Fruit fly (Drosophila melanogaster): Measurements from ENCODE around the gene CG7888.

The CG7888 gene

dm6 chr3L:11053843-11054242 is at the start of gene CG7888:
CG7888 (plus strand) TSS chr3L:11054035.
- no peak for TF ChIP-seq C15 (GFP tag; IDR thresholded peaks at IDR 0.05)
- no peak for TF ChIP-seq CG31441 (GFP tag; IDR thresholded peaks at IDR 0.05)
- TF ChIP-seq CG15514 (GFP tag; optimal IDR thresholded peaks at IDR 0.05): peak; percentile 18
- TF ChIP-seq E2f1 (GFP tag; IDR thresholded peaks at IDR 0.05): no peak
- no peak for TF ChIP-seq CG8290 (GFP tag; optimal IDR thresholded peaks at IDR 0.05)
- TF ChIP-seq CG8290 (tag; optimal IDR thresholded peaks at IDR 0.05): peak in 1 of 2 experiments; percentile 46
- TF ChIP-seq CG11560 (tag; IDR thresholded peaks at IDR 0.05): no peak
- peak; percentile 13 for TF ChIP-seq CG15269 (tag; optimal IDR thresholded peaks at IDR 0.05)
- no peak for TF ChIP-seq CG7786 (GFP tag; optimal IDR thresholded peaks at IDR 0.05)
- no peak for TF ChIP-seq CG15696 (tag; optimal IDR thresholded peaks at IDR 0.05)
- TF ChIP-seq inv (GFP tag; IDR thresholded peaks at IDR 0.05; ENCODE audit: partially characterized antibody): no peak
- no peak for TF ChIP-seq sc (optimal IDR thresholded peaks at IDR 0.05)
- TF ChIP-seq sc (GFP tag; optimal IDR thresholded peaks at IDR 0.05): no peak
- no peak for TF ChIP-seq Max (GFP tag; optimal IDR thresholded peaks at IDR 0.05)
- TF ChIP-seq BEAF-32 (GFP tag; optimal IDR thresholded peaks at IDR 0.05): no peak
- no peak for TF ChIP-seq Dad (GFP tag; optimal IDR thresholded peaks at IDR 0.05)
- TF ChIP-seq Med (GFP tag): peak; percentile 26
- TF ChIP-seq D19A (tag; optimal IDR thresholded peaks at IDR 0.05): peak; percentile 14
- TF ChIP-seq CG1602 (GFP tag; optimal IDR thresholded peaks at IDR 0.05): no peak
- TF ChIP-seq CG17361 (GFP tag; IDR thresholded peaks at IDR 0.05): no peak
- no peak for TF ChIP-seq dm (GFP tag; optimal IDR thresholded peaks at IDR 0.05)
- no peak for TF ChIP-seq Elba2 (GFP tag; optimal IDR thresholded peaks at IDR 0.05)
- no peak for TF ChIP-seq CG7928 (GFP tag; optimal IDR thresholded peaks at IDR 0.05)
- no peak for TF ChIP-seq dpn (GFP tag; optimal IDR thresholded peaks at IDR 0.05)
- TF ChIP-seq klu (GFP tag; IDR thresholded peaks at IDR 0.05): no peak
- TF ChIP-seq Oli (tag; optimal IDR thresholded peaks at IDR 0.05): no peak
- no peak for TF ChIP-seq fd102C (GFP tag; optimal IDR thresholded peaks at IDR 0.05)
- no peak for TF ChIP-seq Camta (GFP tag; optimal IDR thresholded peaks at IDR 0.05)
- TF ChIP-seq CG3995 (GFP tag; optimal IDR thresholded peaks at IDR 0.05): peak; percentile 15
- TF ChIP-seq CG10462 (GFP tag; optimal IDR thresholded peaks at IDR 0.05): no peak
- TF ChIP-seq Hr3 (GFP tag; optimal IDR thresholded peaks at IDR 0.05): no peak
- TF ChIP-seq slp2 (GFP tag; optimal IDR thresholded peaks at IDR 0.05): no peak
- no peak for TF ChIP-seq Dref (GFP tag; IDR thresholded peaks at IDR 0.05)
- no peak for TF ChIP-seq tup (GFP tag; optimal IDR thresholded peaks at IDR 0.05)
- TF ChIP-seq row (GFP tag; IDR thresholded peaks at IDR 0.05): 0 out of 3 replicates have a peak, but pooled peaks have one; percentile 11
- TF ChIP-seq aop (GFP tag; IDR thresholded peaks at IDR 0.05): no peak
- TF ChIP-seq Lhr (GFP tag; optimal IDR thresholded peaks at IDR 0.05): no peak
- no peak for TF ChIP-seq D19B (GFP tag; optimal IDR thresholded peaks at IDR 0.05)
- TF ChIP-seq Bgb (GFP tag; IDR thresholded peaks at IDR 0.05; ENCODE audit: partially characterized antibody): no peak
- no peak for TF ChIP-seq CG13775 (GFP tag; optimal IDR thresholded peaks at IDR 0.05)
- TF ChIP-seq Aef1 (GFP tag; IDR thresholded peaks at IDR 0.05): no peak
- 0 out of 4 replicates have a peak, but pooled peaks have one; percentile 23 for TF ChIP-seq chinmo (GFP tag; IDR thresholded peaks at IDR 0.05; ENCODE audit: partially characterized antibody)
- no peak for TF ChIP-seq Jarid2 (GFP tag; optimal IDR thresholded peaks at IDR 0.05)
- TF ChIP-seq Abd-B (GFP tag; optimal IDR thresholded peaks at IDR 0.05): no peak
- TF ChIP-seq salm (tag; optimal IDR thresholded peaks at IDR 0.05): no peak
- TF ChIP-seq zfh1 (GFP tag; IDR thresholded peaks at IDR 0.05): no peak
- TF ChIP-seq CG17612 (GFP tag; IDR thresholded peaks at IDR 0.05): no peak
- TF ChIP-seq CG2199 (GFP tag; IDR thresholded peaks at IDR 0.05): 0 out of 3 replicates have a peak, but pooled peaks have one; percentile 57
- peak; percentile 63 for TF ChIP-seq CG13894 (tag; optimal IDR thresholded peaks at IDR 0.05)
- no peak for TF ChIP-seq Hr51 (GFP tag; optimal IDR thresholded peaks at IDR 0.05)
- TF ChIP-seq CG18011 (GFP tag; optimal IDR thresholded peaks at IDR 0.05): no peak
- TF ChIP-seq CoRest (tag; optimal IDR thresholded peaks at IDR 0.05): no peak

Measured in whole organism, embryonic.